Worm (Caenorhabditis elegans): ENCODE measurements around the gene K08E7.8.

DNA sequence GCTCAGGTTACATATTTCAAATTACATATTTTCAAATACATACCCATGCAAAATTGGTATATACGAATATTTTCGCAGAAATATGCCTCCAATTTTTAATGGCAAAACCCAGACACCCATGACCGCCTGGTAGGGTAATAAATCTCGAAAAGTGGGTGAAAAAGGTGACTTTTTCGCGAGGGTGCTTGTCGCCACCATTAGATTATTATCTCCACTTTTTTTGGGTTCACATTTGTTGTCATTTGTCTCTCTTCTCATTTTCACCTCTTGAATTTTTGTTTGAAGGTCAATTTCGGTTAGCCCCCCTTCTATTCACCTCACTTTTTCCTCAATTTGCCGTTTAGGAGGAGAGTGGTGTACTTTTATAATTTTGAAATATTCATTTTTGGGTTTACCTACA lies 45.6 kb downstream of the K08E7.8 start:
- no peak for TF ChIP-seq hmbx-1 (tag; optimal IDR thresholded peaks at IDR 0.05)
- TF ChIP-seq ama-1 (optimal IDR thresholded peaks at IDR 0.05), result no peak
- TF ChIP-seq pes-1 (GFP tag; IDR thresholded peaks at IDR 0.05), result no peak
- no peak for TF ChIP-seq ets-7 (tag; optimal IDR thresholded peaks at IDR 0.05)
- TF ChIP-seq F13C5.2 (tag; optimal IDR thresholded peaks at IDR 0.05), result no peak
- no peak for TF ChIP-seq ceh-13 (GFP tag; optimal IDR thresholded peaks at IDR 0.05)
- TF ChIP-seq B0310.2 (tag; optimal IDR thresholded peaks at IDR 0.05), result no peak
- TF ChIP-seq tbx-37 (GFP tag; conservative IDR thresholded peaks at IDR 0.05), result no peak
- no peak for TF ChIP-seq scrt-1 (GFP tag; IDR thresholded peaks at IDR 0.05)
- no peak for TF ChIP-seq tbx-11 (GFP tag; IDR thresholded peaks at IDR 0.05)
- no peak for TF ChIP-seq hmg-4 (GFP tag; optimal IDR thresholded peaks at IDR 0.05)
- TF ChIP-seq sea-1 (GFP tag; conservative IDR thresholded peaks at IDR 0.05), result no peak
- no peak for TF ChIP-seq hnd-1 (tag; optimal IDR thresholded peaks at IDR 0.05)

Measured in whole organism, early embryonic.